Fruit fly (Drosophila melanogaster): Measurements from ENCODE around the gene Nos.

DNA sequence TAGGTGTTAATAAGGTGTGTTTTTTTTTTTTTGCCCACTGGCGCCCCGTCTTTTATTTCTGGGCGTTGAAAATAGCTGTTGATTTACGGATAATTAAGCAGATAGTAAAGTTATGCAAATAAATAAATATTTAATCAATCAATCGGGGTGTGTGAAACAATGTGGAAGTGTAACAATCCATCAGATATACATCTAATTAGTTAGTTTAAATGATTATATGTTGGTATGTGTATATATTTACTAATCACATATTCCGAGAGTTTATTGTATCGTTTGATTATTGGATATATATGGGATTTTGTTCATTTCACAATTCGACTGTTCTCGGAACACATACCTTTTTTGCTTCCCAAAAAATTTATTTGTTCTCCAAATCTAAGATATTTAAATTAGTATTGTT, 47.4 kb downstream of the Nos start, which contains the start of gene CG31870:
- TF ChIP-seq CG12768 (GFP tag; optimal IDR thresholded peaks at IDR 0.05), result no peak
- TF ChIP-seq tj (GFP tag; optimal IDR thresholded peaks at IDR 0.05), result no peak
- TF ChIP-seq CG7101 (tag; optimal IDR thresholded peaks at IDR 0.05), result no peak
- TF ChIP-seq kay (GFP tag; ENCODE audit: borderline replicate concordance), result no peak
- TF ChIP-seq CG14711 (tag; optimal IDR thresholded peaks at IDR 0.05), result no peak
- TF ChIP-seq Hr96 (GFP tag; optimal IDR thresholded peaks at IDR 0.05), result no peak
- TF ChIP-seq pad (GFP tag; optimal IDR thresholded peaks at IDR 0.05), result no peak
- no peak for TF ChIP-seq CG33017 (tag; optimal IDR thresholded peaks at IDR 0.05)
- TF ChIP-seq toe (GFP tag; optimal IDR thresholded peaks at IDR 0.05), result no peak
- TF ChIP-seq Clk (GFP tag; optimal IDR thresholded peaks at IDR 0.05), result no peak

Data from whole organism, adult.